Worm (Caenorhabditis elegans): ENCODE results near the gene srx-34.

DNA sequence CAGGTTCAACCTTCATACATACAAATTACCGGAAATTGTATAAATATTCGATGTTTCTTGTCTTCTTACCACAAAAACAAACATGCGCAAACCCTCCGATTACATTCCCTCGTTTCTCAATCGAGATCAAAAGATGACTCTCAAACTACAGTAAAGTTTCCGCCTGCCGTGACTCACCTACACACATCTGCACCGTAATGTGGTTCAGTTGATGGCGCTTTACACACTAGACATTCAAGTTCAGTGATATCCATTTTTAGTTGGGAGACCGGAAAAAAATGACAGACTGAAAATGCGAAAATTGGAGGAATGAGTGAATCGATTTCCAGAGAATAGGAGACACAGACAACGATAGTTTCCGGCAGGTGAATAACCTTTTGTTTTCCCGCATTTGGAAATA, 28.8 kb downstream of the srx-34 start, which contains the start of gene nhr-286:
- TF ChIP-seq ceh-82 (tag; optimal IDR thresholded peaks at IDR 0.05) (no peak), ceh-28 (tag; optimal IDR thresholded peaks at IDR 0.05) (no peak), fkh-10 (GFP tag; optimal IDR thresholded peaks at IDR 0.05) (no peak), ama-1 (optimal IDR thresholded peaks at IDR 0.05) (peak; percentile 25), spr-1 (tag; optimal IDR thresholded peaks at IDR 0.05) (no peak), Y75B8A.6 (GFP tag; IDR thresholded peaks at IDR 0.05) (no peak), hif-1 (tag; optimal IDR thresholded peaks at IDR 0.05) (no peak), jun-1 (tag; optimal IDR thresholded peaks at IDR 0.05) (no peak), egl-27 (tag; optimal IDR thresholded peaks at IDR 0.05) (no peak), lin-13 (GFP tag; optimal IDR thresholded peaks at IDR 0.05) (no peak), sdz-12 (GFP tag; optimal IDR thresholded peaks at IDR 0.05) (no peak), F10B5.3 (tag; optimal IDR thresholded peaks at IDR 0.05) (no peak), ztf-11 (tag; optimal IDR thresholded peaks at IDR 0.05) (no peak)

Data from whole organism, L4 larva.